Worm (Caenorhabditis elegans) whole organism, early embryonic: ENCODE measurements around the gene R160.4.

Experiments
- aly-1 ChIP-seq: sonication (generic microtip); optimal IDR thresholded peaks from 2 replicates; lab custom pipeline; 2016; ENCODE audit warnings: missing genetic modification characterization, missing compliant biosample characterization
- ama-1 ChIP-seq: fragments of 150-350 bp; optimal IDR thresholded peaks from 2 replicates; lab custom pipeline; 2014
- ceh-36 ChIP-seq: sonication (generic microtip); optimal IDR thresholded peaks from 2 replicates; lab custom pipeline; 2016; ENCODE audit warnings: missing genetic modification characterization, inconsistent platforms, missing compliant biosample characterization
- ets-7 ChIP-seq: sonication (generic microtip); optimal IDR thresholded peaks from 2 replicates; lab custom pipeline; 2016; ENCODE audit warnings: missing genotype, missing genetic modification characterization, missing compliant biosample characterization
- scrt-1 ChIP-seq: fragments of 200-800 bp; sonication (Bioruptor generic); IDR thresholded peaks from 2 replicates; pipeline ENCODE4 v1.3.6; 2022; ENCODE audit warnings: missing genetic modification characterization, missing compliant biosample characterization
- tbx-37 ChIP-seq: fragments of 200-800 bp; sonication (Bioruptor generic); conservative IDR thresholded peaks from 2 replicates; pipeline ENCODE4 v1.3.6; 2022; ENCODE audit warnings: missing genetic modification reagents, missing genetic modification characterization, missing compliant biosample characterization

- TF ChIP-seq ama-1 (no peak), aly-1 (no peak), ets-7 (tag; lab: Kevin White, UChicago) (no peak), tbx-37 (GFP tag; lab: Robert Waterston, UW) (no peak), scrt-1 (GFP tag; lab: Robert Waterston, UW) (no peak), ceh-36 (tag; lab: Kevin White, UChicago) (no peak)
Measured at ce11 chrX:4350198-4350597, 18.5 kb downstream of the R160.4 start, which contains the start of gene F14H12.2.
